Worm (Caenorhabditis elegans): Measurements from ENCODE around the gene F14F7.7.

F14F7.7 gene

DNA sequence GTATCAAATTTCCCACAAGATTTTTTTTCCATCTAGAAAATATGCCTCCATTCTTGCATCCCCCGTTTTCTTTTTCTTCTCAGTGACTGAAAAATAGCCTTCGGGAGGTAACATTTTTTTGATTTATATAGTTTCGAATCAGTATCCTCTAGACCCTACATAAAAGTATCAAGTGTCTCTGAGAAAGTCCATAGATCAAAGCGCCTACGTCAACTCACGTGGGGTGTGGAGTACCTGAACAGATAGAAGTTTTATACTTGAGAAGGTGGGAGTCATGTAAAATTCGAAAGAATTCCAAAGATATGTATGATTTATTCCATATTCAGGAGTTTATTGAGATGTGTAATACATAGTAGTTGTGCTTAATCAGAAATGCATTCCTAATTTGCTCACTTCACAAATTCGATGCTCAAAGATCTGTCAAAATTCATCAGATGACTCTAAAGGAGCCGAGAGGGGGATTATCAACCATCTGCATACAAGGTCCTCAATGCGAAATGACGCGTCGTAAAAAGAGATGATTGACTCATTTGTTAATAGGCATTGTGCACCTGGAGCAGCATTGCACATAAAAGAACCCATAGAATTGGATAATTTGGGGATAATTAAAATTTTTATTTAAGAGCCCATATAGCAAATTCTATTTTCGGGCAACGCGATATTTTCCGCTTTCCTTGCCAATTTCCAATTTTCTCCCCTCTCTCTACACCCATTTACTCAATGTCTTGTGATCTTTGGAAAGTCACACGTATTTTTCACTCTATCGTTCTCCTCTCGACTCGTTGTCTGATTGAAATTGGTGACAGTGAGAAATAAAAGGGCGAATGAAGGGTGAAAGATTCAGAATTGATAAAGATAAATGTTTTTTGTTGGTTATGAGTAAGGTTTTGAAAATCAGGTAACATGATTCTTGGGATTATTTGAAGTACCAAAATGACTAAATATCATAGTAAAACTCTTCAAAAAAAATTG, 33.8 kb downstream of the F14F7.7 start:
- peak; percentile 1 for TF ChIP-seq mep-1 (tag; optimal IDR thresholded peaks at IDR 0.05)
- TF ChIP-seq hlh-1 (tag; optimal IDR thresholded peaks at IDR 0.05), result no peak
- peak; percentile 76 for TF ChIP-seq mls-2 (tag; optimal IDR thresholded peaks at IDR 0.05)
- no peak for TF ChIP-seq ham-2 (GFP tag; optimal IDR thresholded peaks at IDR 0.05)
- TF ChIP-seq ceh-83 (GFP tag; optimal IDR thresholded peaks at IDR 0.05), result no peak
- TF ChIP-seq cnd-1 (tag; optimal IDR thresholded peaks at IDR 0.05), result peak; percentile 22
- TF ChIP-seq ceh-43 (GFP tag; optimal IDR thresholded peaks at IDR 0.05), result peak; percentile 51
- TF ChIP-seq ceh-39 (tag; optimal IDR thresholded peaks at IDR 0.05), result no peak
- TF ChIP-seq nhr-28 (tag; optimal IDR thresholded peaks at IDR 0.05), result no peak
- no peak for TF ChIP-seq lsy-2 (tag; optimal IDR thresholded peaks at IDR 0.05)
- TF ChIP-seq ces-1 (GFP tag; optimal IDR thresholded peaks at IDR 0.05), result peak; percentile 90

DNA sequence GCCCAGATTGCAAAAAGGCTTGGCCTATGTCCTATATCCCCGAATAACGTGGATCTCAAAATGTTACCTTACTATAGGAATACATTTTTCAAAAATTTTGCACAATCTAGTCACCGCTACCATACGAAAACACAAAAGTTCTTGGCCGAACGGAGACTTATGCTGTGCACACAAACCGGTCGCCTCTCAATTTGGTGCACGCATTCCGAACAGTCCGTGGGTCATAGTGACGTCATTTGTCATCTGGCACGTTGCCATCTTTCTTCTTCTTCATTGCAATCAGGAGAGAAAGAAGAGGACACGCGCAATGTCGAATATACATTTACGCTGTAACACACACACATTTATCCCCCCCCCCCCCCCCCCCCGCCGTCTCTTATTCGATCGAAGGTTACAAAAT, 35.0 kb downstream of the F14F7.7 start:
- TF ChIP-seq nhr-2 (tag; optimal IDR thresholded peaks at IDR 0.05), result peak; percentile 79
- TF ChIP-seq ceh-39 (tag; optimal IDR thresholded peaks at IDR 0.05), result no peak
- peak; percentile 14 for TF ChIP-seq sptf-1 (tag; optimal IDR thresholded peaks at IDR 0.05)
- peak; percentile 23 for TF ChIP-seq M03D4.4 (tag; optimal IDR thresholded peaks at IDR 0.05)
- TF ChIP-seq lin-13 (tag; optimal IDR thresholded peaks at IDR 0.05), result peak; percentile 3
- no peak for TF ChIP-seq ces-1 (GFP tag; optimal IDR thresholded peaks at IDR 0.05)
- peak; percentile 37 for TF ChIP-seq zip-8 (tag; optimal IDR thresholded peaks at IDR 0.05)
- TF ChIP-seq cnd-1 (tag; optimal IDR thresholded peaks at IDR 0.05), result peak; percentile 73
- TF ChIP-seq nhr-237 (tag; optimal IDR thresholded peaks at IDR 0.05), result no peak
- peak; percentile 21 for TF ChIP-seq hlh-1 (tag; optimal IDR thresholded peaks at IDR 0.05)
- TF ChIP-seq lin-32 (GFP tag; optimal IDR thresholded peaks at IDR 0.05), result peak; percentile 43
- peak; percentile 71 for TF ChIP-seq mls-2 (tag; optimal IDR thresholded peaks at IDR 0.05)
- peak; percentile 14 for TF ChIP-seq drap-1 (GFP tag; optimal IDR thresholded peaks at IDR 0.05)

DNA sequence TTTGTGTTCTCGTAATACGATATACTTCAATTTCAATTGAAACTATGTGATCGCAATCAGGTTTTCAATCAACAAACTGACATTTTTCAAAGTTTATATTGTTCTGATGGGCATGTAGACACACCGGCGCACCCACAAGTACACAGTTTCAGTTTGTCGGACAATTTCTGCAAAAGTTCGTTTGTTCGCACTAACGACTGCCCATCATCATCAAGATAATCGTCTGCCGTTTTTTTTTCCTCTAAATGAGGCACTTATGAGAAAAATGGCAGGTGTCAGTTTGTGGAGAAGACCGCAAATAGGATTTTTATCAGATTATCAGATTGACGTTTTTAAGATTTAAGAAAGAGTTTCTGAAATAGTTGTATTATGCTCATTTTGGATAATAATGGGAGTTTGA, 36.1 kb downstream of the F14F7.7 start:
- TF ChIP-seq tbx-8 (GFP tag; optimal IDR thresholded peaks at IDR 0.05) (no peak), unc-62 (GFP tag; optimal IDR thresholded peaks at IDR 0.05) (no peak), mab-5 (tag; optimal IDR thresholded peaks at IDR 0.05) (no peak), ceh-83 (GFP tag; optimal IDR thresholded peaks at IDR 0.05) (no peak), hlh-1 (tag; optimal IDR thresholded peaks at IDR 0.05) (no peak), drap-1 (GFP tag; optimal IDR thresholded peaks at IDR 0.05) (no peak), bed-3 (GFP tag; optimal IDR thresholded peaks at IDR 0.05) (no peak), pha-4 (tag; optimal IDR thresholded peaks at IDR 0.05) (no peak)

DNA sequence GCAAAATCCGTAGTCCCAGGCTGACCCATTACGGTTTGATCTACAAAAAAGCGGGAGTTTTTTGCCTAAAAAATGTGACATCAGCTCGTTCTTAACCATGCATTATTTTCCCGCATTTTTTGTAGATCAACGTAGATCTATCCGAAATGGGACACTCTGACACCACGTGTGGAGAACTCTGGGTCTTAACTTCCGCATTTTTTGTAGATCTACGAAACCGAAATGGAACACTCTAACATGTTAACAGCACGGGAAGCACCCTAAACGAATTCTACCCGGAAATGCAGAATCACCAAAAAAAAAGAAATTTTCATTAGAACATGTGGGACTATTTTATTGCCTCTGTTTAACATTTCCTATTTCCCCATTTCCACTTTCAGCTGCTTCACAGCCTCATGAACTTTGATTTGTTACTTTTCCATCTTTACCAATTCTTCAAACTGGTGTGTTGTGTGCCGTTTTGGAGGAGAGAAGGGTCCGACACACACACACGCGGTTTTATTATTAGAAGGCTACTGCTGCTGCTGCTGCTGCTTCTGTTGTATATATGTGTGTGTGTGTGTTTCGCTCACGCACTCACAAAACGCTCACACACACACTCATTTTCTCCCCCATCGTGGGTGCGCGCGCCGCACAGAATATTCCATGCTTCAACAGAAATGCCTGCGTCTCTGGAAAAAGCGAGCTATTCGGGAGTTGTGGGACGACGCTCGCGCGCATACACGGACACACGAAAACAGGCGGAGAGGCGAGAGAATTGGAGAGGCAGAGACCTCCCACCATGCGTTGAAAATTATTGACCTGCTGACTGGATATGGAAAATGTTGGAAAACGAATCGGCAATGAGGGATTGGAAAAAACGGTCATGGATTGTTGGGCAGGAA, 37.4 kb downstream of the F14F7.7 start:
- no peak for TF ChIP-seq zip-8 (tag; optimal IDR thresholded peaks at IDR 0.05)
- TF ChIP-seq mep-1 (tag; optimal IDR thresholded peaks at IDR 0.05), result peak; percentile 73
- TF ChIP-seq ces-1 (GFP tag; optimal IDR thresholded peaks at IDR 0.05), result peak; percentile 65
- no peak for TF ChIP-seq elt-3 (tag; optimal IDR thresholded peaks at IDR 0.05)
- TF ChIP-seq mls-2 (tag; optimal IDR thresholded peaks at IDR 0.05), result peak; percentile 91
- peak; percentile 17 for TF ChIP-seq blmp-1 (tag; optimal IDR thresholded peaks at IDR 0.05)
- no peak for TF ChIP-seq pha-4 (tag; optimal IDR thresholded peaks at IDR 0.05)
- no peak for TF ChIP-seq ceh-83 (GFP tag; optimal IDR thresholded peaks at IDR 0.05)
- TF ChIP-seq hlh-1 (tag; optimal IDR thresholded peaks at IDR 0.05), result peak; percentile 39
- peak; percentile 12 for TF ChIP-seq flh-1 (GFP tag; optimal IDR thresholded peaks at IDR 0.05)
- TF ChIP-seq ceh-43 (GFP tag; optimal IDR thresholded peaks at IDR 0.05), result peak; percentile 12
- TF ChIP-seq snpc-4 (tag; optimal IDR thresholded peaks at IDR 0.05), result no peak
- peak; percentile 64 for TF ChIP-seq cnd-1 (tag; optimal IDR thresholded peaks at IDR 0.05)
- TF ChIP-seq nhr-76 (tag; optimal IDR thresholded peaks at IDR 0.05), result peak; percentile 45
- TF ChIP-seq sptf-1 (tag; optimal IDR thresholded peaks at IDR 0.05), result peak; percentile 82
- peak; percentile 4 for TF ChIP-seq nhr-237 (tag; optimal IDR thresholded peaks at IDR 0.05)
- no peak for TF ChIP-seq elt-1 (tag; optimal IDR thresholded peaks at IDR 0.05; ENCODE audit: borderline replicate concordance, insufficient read depth)
- no peak for TF ChIP-seq nhr-28 (tag; optimal IDR thresholded peaks at IDR 0.05)
- peak; percentile 61 for TF ChIP-seq unc-62 (GFP tag; optimal IDR thresholded peaks at IDR 0.05)
- peak; percentile 98 for TF ChIP-seq ham-2 (GFP tag; optimal IDR thresholded peaks at IDR 0.05)
- peak; percentile 57 for TF ChIP-seq M03D4.4 (tag; optimal IDR thresholded peaks at IDR 0.05)
- TF ChIP-seq mab-5 (tag; optimal IDR thresholded peaks at IDR 0.05), result no peak
- TF ChIP-seq tbx-8 (GFP tag; optimal IDR thresholded peaks at IDR 0.05), result no peak
- peak; percentile 67 for TF ChIP-seq lsy-2 (tag; optimal IDR thresholded peaks at IDR 0.05)
- no peak for TF ChIP-seq lin-32 (GFP tag; optimal IDR thresholded peaks at IDR 0.05)
- peak; percentile 39 for TF ChIP-seq sem-2 (GFP tag; optimal IDR thresholded peaks at IDR 0.05)
- TF ChIP-seq ztf-11 (tag; optimal IDR thresholded peaks at IDR 0.05), result peak; percentile 85
- peak; percentile 96 for TF ChIP-seq unc-120 (tag; optimal IDR thresholded peaks at IDR 0.05; ENCODE audit: poor library complexity, severe bottlenecking)
- peak; percentile 26 for TF ChIP-seq nhr-2 (tag; optimal IDR thresholded peaks at IDR 0.05)
- TF ChIP-seq ceh-39 (tag; optimal IDR thresholded peaks at IDR 0.05), result no peak
- peak; percentile 80 for TF ChIP-seq drap-1 (GFP tag; optimal IDR thresholded peaks at IDR 0.05)
- no peak for TF ChIP-seq unc-39 (tag; optimal IDR thresholded peaks at IDR 0.05)
- peak; percentile 45 for TF ChIP-seq bed-3 (GFP tag; optimal IDR thresholded peaks at IDR 0.05)
- TF ChIP-seq nhr-12 (tag; optimal IDR thresholded peaks at IDR 0.05), result no peak
- TF ChIP-seq lin-13 (tag; optimal IDR thresholded peaks at IDR 0.05), result no peak

Measured in whole organism, mixed stage, embryonic.